Fruit fly (Drosophila melanogaster): Measurements from ENCODE around the gene CG10681.

dm6 chr3L:12533392-12534070, 32.2 kb downstream of the CG10681 start, which contains the start of the genes Tsf2 and CG34242:
- TF ChIP-seq fru (GFP tag; optimal IDR thresholded peaks at IDR 0.05) (peak; percentile 63), Hr83 (GFP tag; optimal IDR thresholded peaks at IDR 0.05; ENCODE audit: poor library complexity, severe bottlenecking) (no peak), ey (GFP tag; optimal IDR thresholded peaks at IDR 0.05) (no peak), Jra (GFP tag; optimal IDR thresholded peaks at IDR 0.05) (no peak), dmrt93B (GFP tag; optimal IDR thresholded peaks at IDR 0.05) (peak; percentile 81), h (GFP tag; optimal IDR thresholded peaks at IDR 0.05) (no peak), HLH106 (tag; optimal IDR thresholded peaks at IDR 0.05) (peak; percentile 94), N (GFP tag; optimal IDR thresholded peaks at IDR 0.05) (no peak), dl (GFP tag; optimal IDR thresholded peaks at IDR 0.05; ENCODE audit: insufficient read depth in 1 of 2, partially characterized antibody in 2 of 2) (no peak), usp (GFP tag; optimal IDR thresholded peaks at IDR 0.05) (no peak), pan (optimal IDR thresholded peaks at IDR 0.05) (no peak), Abd-B (GFP tag; optimal IDR thresholded peaks at IDR 0.05) (no peak), Rel (GFP tag; optimal IDR thresholded peaks at IDR 0.05) (no peak), Rel (tag; optimal IDR thresholded peaks at IDR 0.05) (peak; percentile 80), Sp1 (GFP tag; optimal IDR thresholded peaks at IDR 0.05) (peak; percentile 4)
